Fruit fly (Drosophila melanogaster): ENCODE measurements around the gene CG11878.

- no peak for TF ChIP-seq usp (GFP tag; optimal IDR thresholded peaks at IDR 0.05)
- TF ChIP-seq CG8478 (optimal IDR thresholded peaks at IDR 0.05) = no peak
- TF ChIP-seq psq (optimal IDR thresholded peaks at IDR 0.05) = no peak
Measured at dm6 chr3R:25249145-25250141, 24.2 kb upstream of the CG11878 start, which contains the start of gene Nup358.

Measured in whole organism.